Worm (Caenorhabditis elegans) whole organism, L3 larva: ENCODE data around the gene K02D10.3.

Source experiments
- ZK546.5 ChIP-seq: sonication (generic microtip); optimal IDR thresholded peaks from 2 replicates; lab custom pipeline; 2017; ENCODE audit warnings: missing biosample characterization, missing genetic modification characterization
- ztf-11 ChIP-seq: fragments of 150-350 bp; optimal IDR thresholded peaks from 2 replicates; lab custom pipeline; 2014; ENCODE audit warnings: missing biosample characterization, missing genetic modification characterization

ce11 chrIII:8784500-8784899 lies 12.7 kb upstream of the K02D10.3 start:
- TF ChIP-seq ztf-11 (tag; lab: Kevin White, UChicago) = no peak
- no peak for TF ChIP-seq ZK546.5 (tag; lab: Kevin White, UChicago)
